Worm (Caenorhabditis elegans) whole organism, L2 larva: ENCODE measurements around the gene fbxb-88.

ENCODE experiments used
- C34F6.9 ChIP-seq: fragments of 150-350 bp; optimal IDR thresholded peaks from 2 replicates; lab custom pipeline; 2014; ENCODE audit warnings: missing biosample characterization, missing genetic modification characterization
- Y55F3AM.14 ChIP-seq: fragments of 200-800 bp; sonication (Bioruptor generic); optimal IDR thresholded peaks from 2 replicates; lab custom pipeline; 2018; ENCODE audit warnings: mild to moderate bottlenecking, missing genetic modification characterization, missing compliant biosample characterization
- alr-1 ChIP-seq: fragments of 150-350 bp; optimal IDR thresholded peaks from 2 replicates; lab custom pipeline; 2014; ENCODE audit warnings: missing biosample characterization, missing genetic modification characterization
- aly-2 ChIP-seq: fragments of 150-350 bp; optimal IDR thresholded peaks from 2 replicates; lab custom pipeline; 2014; ENCODE audit warnings: missing biosample characterization, missing genetic modification characterization
- ama-1 ChIP-seq: fragments of 150-350 bp; optimal IDR thresholded peaks from 2 replicates; lab custom pipeline; 2018; ENCODE audit warnings: inconsistent platforms
- blmp-1 ChIP-seq: sonication (generic microtip); optimal IDR thresholded peaks from 2 replicates; lab custom pipeline; 2017; ENCODE audit warnings: missing genetic modification characterization, mild to moderate bottlenecking, missing compliant biosample characterization, antibody characterized with exemption, moderate library complexity; ENCODE audit not compliant: insufficient read depth
- ceh-16 ChIP-seq: fragments of 150-350 bp; optimal IDR thresholded peaks from 2 replicates; lab custom pipeline; 2014; ENCODE audit warnings: missing biosample characterization, missing genetic modification characterization
- crh-2 ChIP-seq: sonication (generic microtip); optimal IDR thresholded peaks from 2 replicates; lab custom pipeline; 2017; ENCODE audit warnings: missing biosample characterization, missing genetic modification characterization
- egl-27 ChIP-seq: sonication (generic microtip); optimal IDR thresholded peaks from 3 replicates; lab custom pipeline; 2017; ENCODE audit warnings: missing biosample characterization, missing genetic modification reagents, missing genetic modification characterization
- fos-1 ChIP-seq: fragments of 150-350 bp; optimal IDR thresholded peaks from 2 replicates; lab custom pipeline; 2014; ENCODE audit warnings: missing biosample characterization, missing genetic modification characterization
- gmeb-1 ChIP-seq: fragments of 150-350 bp; optimal IDR thresholded peaks from 2 replicates; lab custom pipeline; 2014; ENCODE audit warnings: missing biosample characterization, missing genetic modification characterization
- lin-11 ChIP-seq: fragments of 150-350 bp; sonication (generic microtip); optimal IDR thresholded peaks from 2 replicates; lab custom pipeline; 2014; ENCODE audit warnings: missing biosample characterization, missing genetic modification characterization, inconsistent platforms, mixed read lengths
- lsy-2 ChIP-seq, 2 experiments: fragments of 150-350 bp in 1 of 2; sonication (generic microtip) in 1 of 2; optimal IDR thresholded peaks; 2 replicates each; lab custom pipeline; 2014 to 2017; ENCODE audit warnings: missing biosample characterization in 2 of 2, missing genetic modification characterization in 2 of 2
- mab-5 ChIP-seq: fragments of 150-350 bp; optimal IDR thresholded peaks from 2 replicates; lab custom pipeline; 2014; ENCODE audit warnings: missing biosample characterization, missing genetic modification characterization
- mbf-1 ChIP-seq: sonication (generic microtip); optimal IDR thresholded peaks from 2 replicates; lab custom pipeline; 2017; ENCODE audit warnings: missing biosample characterization, missing genetic modification characterization
- nhr-129 ChIP-seq: fragments of 150-350 bp; optimal IDR thresholded peaks from 2 replicates; lab custom pipeline; 2014; ENCODE audit warnings: missing biosample characterization, missing genetic modification characterization
- nhr-21 ChIP-seq: fragments of 150-350 bp; optimal IDR thresholded peaks from 2 replicates; lab custom pipeline; 2014; ENCODE audit warnings: missing biosample characterization, missing genetic modification characterization
- nhr-23 ChIP-seq: fragments of 150-350 bp; optimal IDR thresholded peaks from 2 replicates; lab custom pipeline; 2014; ENCODE audit warnings: missing biosample characterization, missing genetic modification reagents, missing genetic modification characterization
- nhr-25 ChIP-seq: fragments of 150-350 bp; sonication (generic microtip); optimal IDR thresholded peaks from 3 replicates; lab custom pipeline; 2014; ENCODE audit warnings: missing biosample characterization, missing genetic modification characterization
- nhr-6 ChIP-seq: fragments of 150-350 bp; optimal IDR thresholded peaks from 2 replicates; lab custom pipeline; 2014; ENCODE audit warnings: missing biosample characterization, missing genetic modification characterization
- peb-1 ChIP-seq: fragments of 150-350 bp; optimal IDR thresholded peaks from 2 replicates; lab custom pipeline; 2014; ENCODE audit warnings: missing biosample characterization, missing genetic modification characterization
- sem-4 ChIP-seq: fragments of 150-350 bp; optimal IDR thresholded peaks from 2 replicates; lab custom pipeline; 2014; ENCODE audit warnings: missing biosample characterization, missing genetic modification reagents, missing genetic modification characterization
- sma-3 ChIP-seq: sonication (generic microtip); optimal IDR thresholded peaks from 2 replicates; lab custom pipeline; 2016; ENCODE audit warnings: missing genetic modification reagents, missing genetic modification characterization, missing compliant biosample characterization
- sma-9 ChIP-seq, 2 experiments: fragments of 150-350 bp in 1 of 2; sonication (generic microtip) in 1 of 2; optimal IDR thresholded peaks; 2 replicates each; lab custom pipeline; 2014 to 2016; ENCODE audit warnings: missing genetic modification characterization in 2 of 2, mild to moderate bottlenecking in 1 of 2, missing biosample characterization in 1 of 2, missing compliant biosample characterization in 1 of 2, missing genetic modification reagents in 1 of 2, moderate library complexity in 1 of 2
- snpc-4 ChIP-seq: fragments of 150-350 bp; optimal IDR thresholded peaks from 2 replicates; lab custom pipeline; 2014; ENCODE audit warnings: missing biosample characterization, missing genetic modification characterization
- unc-39 ChIP-seq: fragments of 150-350 bp; optimal IDR thresholded peaks from 2 replicates; lab custom pipeline; 2014; ENCODE audit warnings: missing biosample characterization, missing genetic modification characterization
- unc-55 ChIP-seq: fragments of 150-350 bp; sonication (generic microtip); optimal IDR thresholded peaks from 3 replicates; lab custom pipeline; 2014; ENCODE audit warnings: missing biosample characterization, missing genetic modification reagents, missing genetic modification characterization
- unc-62 ChIP-seq: fragments of 150-350 bp; optimal IDR thresholded peaks from 2 replicates; lab custom pipeline; 2014; ENCODE audit warnings: missing biosample characterization, missing genetic modification reagents, missing genetic modification characterization
- zag-1 ChIP-seq: fragments of 150-350 bp; optimal IDR thresholded peaks from 2 replicates; lab custom pipeline; 2014; ENCODE audit warnings: missing biosample characterization, missing genetic modification characterization
- ztf-1 ChIP-seq: fragments of 200-800 bp; sonication (Bioruptor generic); conservative IDR thresholded peaks from 2 replicates; pipeline ENCODE4 v1.3.6; 2022; ENCODE audit warnings: missing genetic modification characterization, missing compliant biosample characterization
- ztf-11 ChIP-seq: sonication (generic microtip); optimal IDR thresholded peaks from 2 replicates; lab custom pipeline; 2017; ENCODE audit warnings: missing biosample characterization, missing genetic modification characterization

The fbxb-88 gene

ce11 chrII:4827734-4828609, at the start of gene fbxb-88, which contains the start of gene tbck-1:
TSS of gene fbxb-88 (minus strand) at chrII:4827884.
TSS of gene tbck-1 (plus strand) at chrII:4828559.
- TF ChIP-seq snpc-4 (tag; lab: Kevin White, UChicago) (peak; percentile 54), crh-2 (tag; lab: Kevin White, UChicago) (peak; percentile 63), gmeb-1 (tag; lab: Kevin White, UChicago) (peak; percentile 97), blmp-1 (tag; lab: Kevin White, UChicago) (no peak), alr-1 (no peak), unc-55 (peak; percentile 82), nhr-129 (tag; lab: Kevin White, UChicago) (no peak), sem-4 (tag; lab: Kevin White, UChicago) (no peak), ztf-11 (tag; lab: Kevin White, UChicago) (no peak), C34F6.9 (peak; percentile 56), lsy-2 (tag; optimal IDR thresholded peaks at IDR 0.05; lab: Kevin White, UChicago) (peak in 1 of 2 experiments; percentile 26)

- TF ChIP-seq unc-39: no peak
- TF ChIP-seq lin-11: no peak
- no peak for TF ChIP-seq mbf-1 (tag; lab: Kevin White, UChicago)
- no peak for TF ChIP-seq Y55F3AM.14 (GFP tag; lab: Kevin White, UChicago)
- no peak for TF ChIP-seq mab-5
- peak; percentile 21 for TF ChIP-seq nhr-21 (tag; lab: Kevin White, UChicago)
- no peak for TF ChIP-seq lsy-2 (tag; optimal IDR thresholded peaks at IDR 0.05; lab: Kevin White, UChicago)
- peak; percentile 15 for TF ChIP-seq nhr-25 (tag; lab: Kevin White, UChicago)
- TF ChIP-seq blmp-1 (tag; lab: Kevin White, UChicago): peak; percentile 97
- no peak for TF ChIP-seq fos-1 (tag; lab: Kevin White, UChicago)
- TF ChIP-seq aly-2: no peak
- TF ChIP-seq sma-9 (GFP tag; optimal IDR thresholded peaks at IDR 0.05; lab: Kevin White, UChicago): peak; percentile 15
- TF ChIP-seq sma-9 (tag; optimal IDR thresholded peaks at IDR 0.05; lab: Kevin White, UChicago): no peak
- TF ChIP-seq sma-3 (GFP tag; lab: Kevin White, UChicago): no peak
- TF ChIP-seq zag-1: no peak
- TF ChIP-seq ztf-1: no peak
- TF ChIP-seq unc-55: no peak
- peak; percentile 33 for TF ChIP-seq sem-4 (tag; lab: Kevin White, UChicago)
- TF ChIP-seq peb-1 (tag; lab: Kevin White, UChicago): no peak
Measured at ce11 chrII:4876091-4876490, 48.4 kb upstream of the fbxb-88 start, which contains the start of gene F11G11.13. TSS of gene F11G11.13 (minus strand) at chrII:4876179.

- TF ChIP-seq sma-3 (GFP tag; lab: Kevin White, UChicago) (no peak), nhr-6 (no peak), nhr-25 (tag; lab: Kevin White, UChicago) (peak; percentile 40), zag-1 (no peak), ztf-1 (no peak), Y55F3AM.14 (GFP tag; lab: Kevin White, UChicago) (no peak), gmeb-1 (tag; lab: Kevin White, UChicago) (no peak), unc-62 (GFP tag; lab: Kevin White, UChicago) (no peak), nhr-21 (tag; lab: Kevin White, UChicago) (peak; percentile 32), blmp-1 (tag; lab: Kevin White, UChicago) (peak; percentile 63), nhr-23 (no peak)
Measured at ce11 chrII:4874335-4874861, 46.7 kb upstream of the fbxb-88 start, which contains the start of gene F11G11.15. TSS of gene F11G11.15 (plus strand) at chrII:4874845.

- TF ChIP-seq peb-1 (tag; lab: Kevin White, UChicago): no peak
- TF ChIP-seq lin-11: no peak
- TF ChIP-seq aly-2: no peak
- TF ChIP-seq zag-1: no peak
- TF ChIP-seq sem-4 (tag; lab: Kevin White, UChicago): no peak
- TF ChIP-seq ama-1 (lab: Kevin White, UChicago): no peak
Measured at ce11 chrII:4873029-4873428, 45.3 kb upstream of the fbxb-88 start, which contains the start of gene col-73. TSS of gene col-73 (minus strand) at chrII:4873129.

ce11 chrII:4871834-4872233, 44.1 kb upstream of the fbxb-88 start:
- no peak for TF ChIP-seq nhr-21 (tag; lab: Kevin White, UChicago)
- peak; percentile 53 for TF ChIP-seq blmp-1 (tag; lab: Kevin White, UChicago)
- no peak for TF ChIP-seq fos-1 (tag; lab: Kevin White, UChicago)
- TF ChIP-seq zag-1: no peak
- TF ChIP-seq egl-27 (tag; lab: Kevin White, UChicago): no peak
- no peak for TF ChIP-seq ceh-16 (tag; lab: Kevin White, UChicago)
- TF ChIP-seq Y55F3AM.14 (GFP tag; lab: Kevin White, UChicago): no peak
- no peak for TF ChIP-seq snpc-4 (tag; lab: Kevin White, UChicago)
